Worm (Caenorhabditis elegans) whole organism, L2 larva: ENCODE measurements around the gene ZK686.5.

Source experiments
- F13H6.1 ChIP-seq: sonication (generic microtip); optimal IDR thresholded peaks from 2 replicates; lab custom pipeline; 2016; ENCODE audit warnings: missing genetic modification characterization, missing compliant biosample characterization
- ZK546.5 ChIP-seq: sonication (generic microtip); optimal IDR thresholded peaks from 2 replicates; lab custom pipeline; 2017; ENCODE audit warnings: missing biosample characterization, missing genetic modification characterization
- alr-1 ChIP-seq: fragments of 150-350 bp; optimal IDR thresholded peaks from 2 replicates; lab custom pipeline; 2014; ENCODE audit warnings: missing biosample characterization, missing genetic modification characterization
- blmp-1 ChIP-seq: sonication (generic microtip); optimal IDR thresholded peaks from 2 replicates; lab custom pipeline; 2017; ENCODE audit warnings: missing genetic modification characterization, mild to moderate bottlenecking, missing compliant biosample characterization, antibody characterized with exemption, moderate library complexity; ENCODE audit not compliant: insufficient read depth
- egl-27 ChIP-seq: sonication (generic microtip); optimal IDR thresholded peaks from 3 replicates; lab custom pipeline; 2017; ENCODE audit warnings: missing biosample characterization, missing genetic modification reagents, missing genetic modification characterization
- elt-1 ChIP-seq: fragments of 150-350 bp; optimal IDR thresholded peaks from 2 replicates; lab custom pipeline; 2014; ENCODE audit warnings: missing biosample characterization, missing genetic modification characterization
- fos-1 ChIP-seq: fragments of 150-350 bp; optimal IDR thresholded peaks from 2 replicates; lab custom pipeline; 2014; ENCODE audit warnings: missing biosample characterization, missing genetic modification characterization
- lin-13 ChIP-seq: fragments of 150-350 bp; optimal IDR thresholded peaks from 2 replicates; lab custom pipeline; 2014; ENCODE audit warnings: missing biosample characterization, missing genetic modification reagents, missing genetic modification characterization
- nhr-6 ChIP-seq: fragments of 150-350 bp; optimal IDR thresholded peaks from 2 replicates; lab custom pipeline; 2014; ENCODE audit warnings: missing biosample characterization, missing genetic modification characterization
- nhr-77 ChIP-seq: fragments of 150-350 bp; optimal IDR thresholded peaks from 2 replicates; lab custom pipeline; 2014; ENCODE audit warnings: missing biosample characterization, missing genetic modification characterization
- skn-1 ChIP-seq: sonication (generic microtip); optimal IDR thresholded peaks from 2 replicates; lab custom pipeline; 2017; ENCODE audit warnings: missing biosample characterization, missing genetic modification characterization
- unc-39 ChIP-seq: fragments of 150-350 bp; optimal IDR thresholded peaks from 2 replicates; lab custom pipeline; 2014; ENCODE audit warnings: missing biosample characterization, missing genetic modification characterization
- ztf-11 ChIP-seq: sonication (generic microtip); optimal IDR thresholded peaks from 2 replicates; lab custom pipeline; 2017; ENCODE audit warnings: missing biosample characterization, missing genetic modification characterization

DNA sequence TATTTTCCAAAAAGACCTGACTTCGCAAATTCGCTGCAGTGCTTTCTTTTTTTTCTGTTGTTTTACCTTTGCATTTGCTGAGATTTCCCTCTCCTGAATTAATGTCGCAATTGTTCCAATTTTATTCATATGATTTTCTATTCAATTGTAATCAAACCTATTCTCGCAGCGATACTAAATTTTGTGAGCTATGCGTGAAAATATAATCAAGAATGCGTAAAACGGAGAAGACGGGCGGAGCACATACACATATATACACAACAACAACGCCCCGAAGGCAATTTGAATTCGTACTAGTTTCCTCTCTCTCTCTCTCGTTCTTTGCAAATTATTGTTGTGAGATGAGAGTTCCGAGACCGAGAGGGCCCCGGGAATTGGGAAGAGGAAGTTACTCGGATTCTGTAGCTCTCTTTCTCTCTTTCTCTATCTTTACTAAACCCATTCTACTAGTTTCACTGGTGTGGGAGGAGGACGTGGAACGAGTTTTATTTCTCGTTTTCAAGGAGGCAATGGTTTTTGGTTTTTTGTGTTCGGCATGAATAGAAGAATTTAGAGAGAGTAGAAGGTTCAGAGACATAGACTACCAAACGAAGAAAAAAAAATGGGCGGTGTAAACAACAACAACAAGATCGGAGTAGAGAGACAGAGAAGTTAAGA is 43.8 kb downstream of the ZK686.5 start:
- TF ChIP-seq unc-39 (tag; lab: Kevin White, UChicago) (no peak), alr-1 (no peak), blmp-1 (tag; lab: Kevin White, UChicago) (no peak), nhr-77 (tag; lab: Kevin White, UChicago) (no peak), ZK546.5 (tag; lab: Kevin White, UChicago) (no peak), elt-1 (no peak), nhr-6 (no peak), fos-1 (tag; lab: Kevin White, UChicago) (no peak), egl-27 (tag; lab: Kevin White, UChicago) (no peak), F13H6.1 (peak; percentile 52), ztf-11 (tag; lab: Kevin White, UChicago) (no peak), lin-13 (no peak), skn-1 (tag; lab: Kevin White, UChicago) (no peak)
